Fruit fly (Drosophila melanogaster) whole organism, wandering third instar larva: Measurements from ENCODE around the gene Sqor.

Experiments used
- dsf ChIP-seq: sonication (Bioruptor generic); optimal IDR thresholded peaks from 2 replicates; lab custom pipeline; 2016; ENCODE audit warnings: missing biosample characterization, missing genetic modification characterization, borderline replicate concordance
- rgr ChIP-seq: fragments of 200-800 bp; sonication (Bioruptor generic); optimal IDR thresholded peaks from 3 replicates; lab custom pipeline; 2016; ENCODE audit warnings: missing biosample characterization, mild to moderate bottlenecking, missing genetic modification characterization
- usp ChIP-seq: fragments of >200 bp; optimal IDR thresholded peaks from 2 replicates; lab custom pipeline; 2017; ENCODE audit warnings: missing biosample characterization, missing genetic modification characterization

DNA sequence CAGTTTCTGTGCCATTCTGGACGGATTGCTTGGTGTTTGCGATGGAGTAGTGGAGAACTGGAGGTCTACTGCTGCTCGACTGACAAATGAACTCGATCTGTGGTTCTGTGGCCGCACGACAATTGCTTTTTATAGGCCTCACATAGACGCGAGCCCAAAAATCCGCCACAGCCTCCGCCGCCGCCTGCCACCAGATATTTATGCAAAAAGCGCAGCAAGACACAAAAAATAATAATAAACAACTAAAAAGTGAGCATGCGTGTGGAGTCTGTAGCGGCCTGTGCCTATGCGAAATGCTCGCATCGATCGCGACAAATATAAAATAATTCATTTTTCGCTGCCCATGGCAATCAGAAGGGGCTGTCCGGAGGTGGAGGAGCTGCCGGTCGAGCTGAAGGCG, 30.9 kb upstream of the Sqor start, which contains the start of gene Cpr64Aa:
- TF ChIP-seq rgr (GFP tag; lab: Kevin White, UChicago) (no peak), usp (no peak), dsf (no peak)
